Fruit fly (Drosophila melanogaster): ENCODE measurements around the gene Ubc87F.

Ubc87F gene

dm6 chr3R:13705292-13705885 is 12.6 kb downstream of the Ubc87F start, which contains the start of gene Adgf-D:
Gene Adgf-D (minus strand): TSS chr3R:13705402.
- TF ChIP-seq usp (GFP tag; optimal IDR thresholded peaks at IDR 0.05) (no peak), EcR (GFP tag; optimal IDR thresholded peaks at IDR 0.05) (no peak), psq (optimal IDR thresholded peaks at IDR 0.05) (no peak), pan (optimal IDR thresholded peaks at IDR 0.05) (no peak), CG8478 (optimal IDR thresholded peaks at IDR 0.05) (no peak), Dll (optimal IDR thresholded peaks at IDR 0.05) (no peak)

dm6 chr3R:13700738-13701137 is 17.2 kb downstream of the Ubc87F start, which contains the start of gene f-cup:
Gene f-cup (minus strand): TSS chr3R:13700838.
- TF ChIP-seq CG8478 (optimal IDR thresholded peaks at IDR 0.05) (no peak), EcR (GFP tag; optimal IDR thresholded peaks at IDR 0.05) (no peak), Dll (optimal IDR thresholded peaks at IDR 0.05) (no peak), usp (GFP tag; optimal IDR thresholded peaks at IDR 0.05) (no peak), psq (optimal IDR thresholded peaks at IDR 0.05) (no peak), pan (optimal IDR thresholded peaks at IDR 0.05) (no peak)

- TF ChIP-seq CG8478 (optimal IDR thresholded peaks at IDR 0.05) (no peak), usp (GFP tag; optimal IDR thresholded peaks at IDR 0.05) (no peak), Dll (optimal IDR thresholded peaks at IDR 0.05) (no peak)
These were observed 17.8 kb downstream of the Ubc87F start, which contains the start of gene ninaB for dm6 chr3R:13700192-13700591. Gene ninaB (plus strand): TSS chr3R:13700565.

- TF ChIP-seq CG8478 (optimal IDR thresholded peaks at IDR 0.05): no peak
- no peak for TF ChIP-seq usp (GFP tag; optimal IDR thresholded peaks at IDR 0.05)
- no peak for TF ChIP-seq Dll (optimal IDR thresholded peaks at IDR 0.05)
- TF ChIP-seq pan (optimal IDR thresholded peaks at IDR 0.05): no peak
- TF ChIP-seq psq (optimal IDR thresholded peaks at IDR 0.05): no peak
- TF ChIP-seq EcR (GFP tag; optimal IDR thresholded peaks at IDR 0.05): no peak
These were observed 18.6 kb downstream of the Ubc87F start for dm6 chr3R:13699350-13699749.

dm6 chr3R:13693753-13694152 is 24.2 kb downstream of the Ubc87F start, which contains the start of gene CG14367:
Gene CG14367 (plus strand): TSS chr3R:13694053.
- TF ChIP-seq CG8478 (optimal IDR thresholded peaks at IDR 0.05) (no peak), Dll (optimal IDR thresholded peaks at IDR 0.05) (no peak), usp (GFP tag; optimal IDR thresholded peaks at IDR 0.05) (no peak), EcR (GFP tag; optimal IDR thresholded peaks at IDR 0.05) (no peak), pan (optimal IDR thresholded peaks at IDR 0.05) (no peak), psq (optimal IDR thresholded peaks at IDR 0.05) (no peak)

- no peak for TF ChIP-seq pan (optimal IDR thresholded peaks at IDR 0.05)
- TF ChIP-seq Dll (optimal IDR thresholded peaks at IDR 0.05): no peak
- TF ChIP-seq EcR (GFP tag; optimal IDR thresholded peaks at IDR 0.05): no peak
- no peak for TF ChIP-seq psq (optimal IDR thresholded peaks at IDR 0.05)
- TF ChIP-seq CG8478 (optimal IDR thresholded peaks at IDR 0.05): no peak
- TF ChIP-seq usp (GFP tag; optimal IDR thresholded peaks at IDR 0.05): no peak
These were observed 31.4 kb downstream of the Ubc87F start, which contains the start of gene omd for dm6 chr3R:13686371-13687211. Gene omd (minus strand): TSS chr3R:13687210.

- TF ChIP-seq CG8478 (optimal IDR thresholded peaks at IDR 0.05): no peak
These were observed 32.0 kb downstream of the Ubc87F start for dm6 chr3R:13685969-13686368.

- peak; percentile 44 for TF ChIP-seq psq (optimal IDR thresholded peaks at IDR 0.05)
- TF ChIP-seq pan (optimal IDR thresholded peaks at IDR 0.05): no peak
These were observed 33.2 kb downstream of the Ubc87F start for dm6 chr3R:13684569-13685402.

- TF ChIP-seq EcR (GFP tag; optimal IDR thresholded peaks at IDR 0.05) (no peak), Dll (optimal IDR thresholded peaks at IDR 0.05) (peak; percentile 94), pan (optimal IDR thresholded peaks at IDR 0.05) (no peak), CG8478 (optimal IDR thresholded peaks at IDR 0.05) (peak; percentile 7), psq (optimal IDR thresholded peaks at IDR 0.05) (no peak), usp (GFP tag; optimal IDR thresholded peaks at IDR 0.05) (no peak)
These were observed 34.1 kb downstream of the Ubc87F start, which contains the start of gene flfl for dm6 chr3R:13683624-13684568. Gene flfl (plus strand): TSS chr3R:13683921.

dm6 chr3R:13682994-13683623 is 34.9 kb downstream of the Ubc87F start:
- TF ChIP-seq Dll (optimal IDR thresholded peaks at IDR 0.05): no peak
- TF ChIP-seq CG8478 (optimal IDR thresholded peaks at IDR 0.05): no peak
- TF ChIP-seq pan (optimal IDR thresholded peaks at IDR 0.05): no peak
- TF ChIP-seq psq (optimal IDR thresholded peaks at IDR 0.05): no peak
- TF ChIP-seq usp (GFP tag; optimal IDR thresholded peaks at IDR 0.05): no peak
- no peak for TF ChIP-seq EcR (GFP tag; optimal IDR thresholded peaks at IDR 0.05)

Data from whole organism.